Fruit fly (Drosophila melanogaster) whole organism, embryonic: Measurements from ENCODE around the gene CG14131.

Source experiments
- Adf1 ChIP-seq: fragments of 200-800 bp; sonication (Bioruptor generic); IDR thresholded peaks from 2 replicates; pipeline ENCODE4 v1.3.6; 2022; ENCODE audit warnings: missing biosample characterization, missing genetic modification characterization
- BEAF-32 ChIP-seq: fragments of 200-800 bp; sonication (Bioruptor generic); optimal IDR thresholded peaks from 3 replicates; lab custom pipeline; 2017; ENCODE audit warnings: missing biosample characterization, missing genetic modification characterization, mild to moderate bottlenecking, moderate library complexity, missing genetic modification reagents
- Blimp-1 ChIP-seq: fragments of 200-800 bp; sonication (Bioruptor generic); optimal IDR thresholded peaks from 3 replicates; lab custom pipeline; 2018; ENCODE audit warnings: missing biosample characterization, missing genetic modification characterization, mild to moderate bottlenecking, moderate library complexity, missing genetic modification reagents
- CG10267 ChIP-seq: fragments of 200-800 bp; sonication (Bioruptor generic); optimal IDR thresholded peaks from 2 replicates; lab custom pipeline; 2018; ENCODE audit warnings: missing biosample characterization, mild to moderate bottlenecking, missing genetic modification characterization, moderate library complexity
- CG10274 ChIP-seq: fragments of 200-800 bp; sonication (Bioruptor generic); optimal IDR thresholded peaks from 3 replicates; lab custom pipeline; 2017; ENCODE audit warnings: missing biosample characterization, mild to moderate bottlenecking, missing genetic modification characterization
- CG13287 ChIP-seq: fragments of 200-800 bp; sonication (Bioruptor generic); IDR thresholded peaks from 2 replicates; pipeline ENCODE4 v1.3.6; 2022; ENCODE audit warnings: missing biosample characterization, missing genetic modification characterization; ENCODE audit not compliant: partially characterized antibody
- CG17359 ChIP-seq: fragments of 200-800 bp; sonication (Bioruptor generic); optimal IDR thresholded peaks from 3 replicates; lab custom pipeline; 2018; ENCODE audit warnings: missing biosample characterization, mild to moderate bottlenecking, missing genetic modification characterization, moderate library complexity
- CG2120 ChIP-seq: fragments of 200-800 bp; sonication (Bioruptor generic); optimal IDR thresholded peaks from 3 replicates; lab custom pipeline; 2016; ENCODE audit warnings: missing biosample characterization, missing genetic modification characterization
- CG2875 ChIP-seq: fragments of 200-800 bp; sonication (Bioruptor generic); optimal IDR thresholded peaks from 2 replicates; lab custom pipeline; 2017; ENCODE audit warnings: missing biosample characterization, mild to moderate bottlenecking, missing genetic modification characterization, missing genetic modification reagents
- CG32532 ChIP-seq: fragments of 200-800 bp; sonication (Bioruptor generic); IDR thresholded peaks from 2 replicates; pipeline ENCODE4 v1.3.6; 2022; ENCODE audit warnings: missing biosample characterization, missing genetic modification characterization
- CG4730 ChIP-seq: fragments of 200-800 bp; sonication (Bioruptor generic); IDR thresholded peaks from 2 replicates; pipeline ENCODE4 v1.3.6; 2022; ENCODE audit warnings: missing biosample characterization, missing genetic modification characterization
- CG8281 ChIP-seq: fragments of 200-800 bp; sonication (Bioruptor generic); optimal IDR thresholded peaks from 2 replicates; lab custom pipeline; 2018; ENCODE audit warnings: missing biosample characterization, mild to moderate bottlenecking, missing genetic modification characterization, moderate library complexity
- Chrac-16 ChIP-seq: fragments of 200-800 bp; sonication (Bioruptor generic); optimal IDR thresholded peaks from 3 replicates; lab custom pipeline; 2016; ENCODE audit warnings: missing biosample characterization, missing genetic modification characterization
- CrebB ChIP-seq: fragments of 200-800 bp; sonication (Bioruptor generic); optimal IDR thresholded peaks from 3 replicates; lab custom pipeline; 2018; ENCODE audit warnings: missing biosample characterization, mild to moderate bottlenecking, missing genetic modification characterization
- Dp ChIP-seq: fragments of 200-800 bp; sonication (Bioruptor generic); optimal IDR thresholded peaks from 2 replicates; lab custom pipeline; 2018; ENCODE audit warnings: missing biosample characterization, mild to moderate bottlenecking, missing genetic modification characterization, moderate library complexity
- Dref ChIP-seq: fragments of 200-800 bp; sonication (Bioruptor generic); IDR thresholded peaks from 2 replicates; pipeline ENCODE4 v1.3.6; 2022; ENCODE audit warnings: missing biosample characterization, missing genetic modification characterization
- E2f1 ChIP-seq: fragments of 200-800 bp; sonication (Bioruptor generic); IDR thresholded peaks from 2 replicates; pipeline ENCODE4 v1.3.6; 2022; ENCODE audit warnings: missing biosample characterization, missing genetic modification characterization
- Ets97D ChIP-seq: fragments of 200-800 bp; sonication (Bioruptor generic); optimal IDR thresholded peaks from 3 replicates; lab custom pipeline; 2016; ENCODE audit warnings: missing biosample characterization, missing genetic modification characterization
- HLH3B ChIP-seq: fragments of 200-800 bp; sonication (Bioruptor generic); IDR thresholded peaks from 2 replicates; pipeline ENCODE4 v1.3.6; 2022; ENCODE audit warnings: missing biosample characterization, missing genetic modification characterization
- HLH54F ChIP-seq: fragments of 200-800 bp; sonication (Bioruptor generic); optimal IDR thresholded peaks from 3 replicates; lab custom pipeline; 2016; ENCODE audit warnings: missing biosample characterization, missing genetic modification characterization
- HLHmδ ChIP-seq: fragments of 200-800 bp; sonication (Bioruptor generic); optimal IDR thresholded peaks from 2 replicates; lab custom pipeline; 2018; ENCODE audit warnings: missing biosample characterization, mild to moderate bottlenecking, missing genetic modification characterization, moderate library complexity
- Hmx ChIP-seq: fragments of 200-800 bp; sonication (Bioruptor generic); optimal IDR thresholded peaks from 2 replicates; lab custom pipeline; 2016; ENCODE audit warnings: missing biosample characterization, missing genetic modification characterization
- Hr78 ChIP-seq, 2 experiments: fragments of 200-800 bp in 1 of 2; fragments of >200 bp in 1 of 2; sonication (Bioruptor generic) in 1 of 2; optimal IDR thresholded peaks; 2 replicates each; lab custom pipeline; 2017 to 2019; ENCODE audit warnings: missing biosample characterization in 2 of 2, missing genetic modification characterization in 2 of 2, mild to moderate bottlenecking in 1 of 2, moderate library complexity in 1 of 2
- MESR4 ChIP-seq: fragments of 200-800 bp; sonication (Bioruptor generic); optimal IDR thresholded peaks from 2 replicates; lab custom pipeline; 2018; ENCODE audit warnings: missing biosample characterization, mild to moderate bottlenecking, missing genetic modification characterization, moderate library complexity
- Myb ChIP-seq: fragments of 200-800 bp; sonication (Bioruptor generic); optimal IDR thresholded peaks from 2 replicates; lab custom pipeline; 2016; ENCODE audit warnings: missing biosample characterization, missing genetic modification characterization
- NC2β ChIP-seq: fragments of 200-800 bp; sonication (Bioruptor generic); optimal IDR thresholded peaks from 2 replicates; lab custom pipeline; 2016; ENCODE audit warnings: missing biosample characterization, missing genetic modification characterization
- NFAT ChIP-seq: fragments of 200-800 bp; sonication (Bioruptor generic); IDR thresholded peaks from 2 replicates; pipeline ENCODE4 v1.3.6; 2022; ENCODE audit warnings: missing biosample characterization, missing genetic modification characterization
- Oaz ChIP-seq: fragments of 200-800 bp; sonication (Bioruptor generic); IDR thresholded peaks from 2 replicates; pipeline ENCODE4 v1.3.6; 2022; ENCODE audit warnings: missing biosample characterization, missing genetic modification characterization
- Scr ChIP-seq: fragments of 200-800 bp; sonication (Bioruptor generic); IDR thresholded peaks from 2 replicates; pipeline ENCODE4 v1.3.6; 2022; ENCODE audit warnings: missing biosample characterization, missing genetic modification characterization; ENCODE audit not compliant: partially characterized antibody
- Sox102F ChIP-seq: fragments of 200-800 bp; sonication (Bioruptor generic); optimal IDR thresholded peaks from 2 replicates; lab custom pipeline; 2018; ENCODE audit warnings: missing biosample characterization, mild to moderate bottlenecking, missing genetic modification characterization, moderate library complexity
- Stat92E ChIP-seq, 3 experiments: fragments of >200 bp in 2 of 3; fragments of 200-800 bp in 1 of 3; sonication (Bioruptor generic) in 1 of 3; optimal IDR thresholded peaks; 2 replicates each; lab custom pipeline; 2017 to 2019; ENCODE audit warnings: missing biosample characterization in 3 of 3, missing genetic modification characterization in 3 of 3, mild to moderate bottlenecking in 1 of 3, moderate library complexity in 1 of 3
- Trl ChIP-seq, 3 experiments: fragments of >200 bp in 2 of 3; fragments of 200-800 bp in 1 of 3; sonication (Bioruptor generic) in 1 of 3; optimal IDR thresholded peaks; 2 replicates in 1 of 3; 3 replicates in 2 of 3; lab custom pipeline; 2016 to 2017; ENCODE audit warnings: missing biosample characterization in 1 of 3, missing genetic modification characterization in 1 of 3
- ap ChIP-seq: fragments of 200-800 bp; sonication (Bioruptor generic); IDR thresholded peaks from 2 replicates; pipeline ENCODE4 v1.3.6; 2022; ENCODE audit warnings: missing biosample characterization, missing genetic modification characterization
- ara ChIP-seq: fragments of 200-800 bp; sonication (Bioruptor generic); IDR thresholded peaks from 2 replicates; pipeline ENCODE4 v1.3.6; 2022; ENCODE audit warnings: missing biosample characterization, missing genetic modification characterization
- ash1 ChIP-seq: fragments of 200-800 bp; sonication (Bioruptor generic); optimal IDR thresholded peaks from 2 replicates; lab custom pipeline; 2018; ENCODE audit warnings: missing biosample characterization, mild to moderate bottlenecking, missing genetic modification characterization
- br ChIP-seq: fragments of >200 bp; optimal IDR thresholded peaks from 2 replicates; lab custom pipeline; 2017
- da ChIP-seq: fragments of 200-800 bp; sonication (Bioruptor generic); optimal IDR thresholded peaks from 2 replicates; lab custom pipeline; 2016; ENCODE audit warnings: missing biosample characterization, missing genetic modification characterization
- ftz-f1 ChIP-seq: fragments of 200-800 bp; sonication (Bioruptor generic); optimal IDR thresholded peaks from 2 replicates; lab custom pipeline; 2016; ENCODE audit warnings: missing biosample characterization, missing genetic modification characterization
- hth ChIP-seq: fragments of >200 bp; optimal IDR thresholded peaks from 2 replicates; lab custom pipeline; 2017; ENCODE audit warnings: inconsistent platforms
- ind ChIP-seq: fragments of 200-800 bp; sonication (Bioruptor generic); optimal IDR thresholded peaks from 3 replicates; lab custom pipeline; 2016; ENCODE audit warnings: missing biosample characterization, missing genetic modification characterization
- klu ChIP-seq: fragments of 200-800 bp; sonication (Bioruptor generic); IDR thresholded peaks from 2 replicates; pipeline ENCODE4 v1.3.6; 2022; ENCODE audit warnings: missing biosample characterization, missing genetic modification characterization
- psq ChIP-seq: fragments of 200-800 bp; sonication (Bioruptor generic); optimal IDR thresholded peaks from 2 replicates; lab custom pipeline; 2017; ENCODE audit warnings: missing biosample characterization, missing genetic modification characterization
- pzg ChIP-seq: fragments of 200-800 bp; sonication (Bioruptor generic); optimal IDR thresholded peaks from 3 replicates; lab custom pipeline; 2018; ENCODE audit warnings: missing biosample characterization, mild to moderate bottlenecking, missing genetic modification characterization, moderate library complexity
- scrt ChIP-seq: fragments of 200-800 bp; sonication (Bioruptor generic); optimal IDR thresholded peaks from 2 replicates; lab custom pipeline; 2018; ENCODE audit warnings: missing biosample characterization, mild to moderate bottlenecking, missing genetic modification characterization, moderate library complexity
- tap ChIP-seq: fragments of 200-800 bp; optimal IDR thresholded peaks from 3 replicates; lab custom pipeline; 2019; ENCODE audit warnings: missing biosample characterization, mild to moderate bottlenecking, missing genetic modification characterization, moderate library complexity
- tio ChIP-seq: fragments of 200-800 bp; sonication (Bioruptor generic); optimal IDR thresholded peaks from 2 replicates; lab custom pipeline; 2017; ENCODE audit warnings: missing biosample characterization, missing genetic modification characterization, inconsistent platforms
- trem ChIP-seq: fragments of 200-800 bp; optimal IDR thresholded peaks from 3 replicates; lab custom pipeline; 2019; ENCODE audit warnings: missing biosample characterization, mild to moderate bottlenecking, missing genetic modification characterization, moderate library complexity
- vvl ChIP-seq: fragments of 200-800 bp; sonication (Bioruptor generic); IDR thresholded peaks from 2 replicates; pipeline ENCODE4 v1.3.6; 2022; ENCODE audit warnings: missing biosample characterization, missing genetic modification characterization
- wor ChIP-seq: fragments of 200-800 bp; sonication (Bioruptor generic); IDR thresholded peaks from 2 replicates; pipeline ENCODE4 v1.3.6; 2022; ENCODE audit warnings: missing biosample characterization, missing genetic modification characterization

The CG14131 gene

DNA sequence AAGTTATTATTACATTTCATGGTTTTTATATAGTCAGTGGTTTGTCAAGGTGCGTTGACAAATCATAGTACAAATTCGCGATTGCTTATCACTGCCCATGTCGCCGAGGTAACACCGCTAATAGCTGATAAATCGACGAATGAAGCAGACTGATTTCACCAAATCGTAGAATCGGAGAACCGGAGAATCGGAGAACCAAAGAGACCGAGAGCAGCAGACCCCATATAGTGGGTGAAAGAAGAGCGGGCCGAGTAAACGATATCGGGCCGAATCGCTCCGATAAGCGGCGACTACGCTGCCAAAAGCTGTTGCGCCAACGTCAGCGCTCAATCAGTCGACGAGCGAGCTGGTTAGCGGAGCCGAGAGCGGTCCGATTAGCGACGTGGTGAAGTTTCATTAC, at the start of gene CG14131 (continued):
- no peak for TF ChIP-seq NC2β (GFP tag; lab: Kevin White, UChicago)
- TF ChIP-seq CG10274 (GFP tag; lab: Kevin White, UChicago): no peak
- peak; percentile 74 for TF ChIP-seq Adf1 (GFP tag; lab: Robert Waterston, UW)
- TF ChIP-seq CG8281 (tag; lab: Kevin White, UChicago): no peak

DNA sequence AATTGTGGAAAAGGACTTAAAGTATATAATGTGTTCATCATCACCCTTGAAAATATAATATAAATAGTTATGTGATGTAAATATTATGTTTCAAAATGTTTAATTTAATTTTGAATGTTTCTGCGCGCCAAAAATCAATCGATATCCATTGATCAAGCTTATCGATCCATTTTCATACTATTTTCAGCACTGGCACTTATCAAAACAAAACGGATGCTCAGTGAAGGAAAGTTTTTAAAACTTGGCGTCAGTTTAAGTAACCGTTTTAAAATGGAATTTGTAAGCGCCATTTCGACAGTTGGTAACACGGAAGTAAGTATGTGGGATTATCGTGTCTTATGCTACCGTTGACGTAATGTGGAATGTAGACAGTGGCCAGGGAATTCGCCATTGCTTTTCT, 48.7 kb upstream of the CG14131 start, which contains the start of gene sunn:
Gene sunn (plus strand): TSS at position 202 of the 400 bp plus-strand sequence.
- peak; percentile 3 for TF ChIP-seq Myb (GFP tag; lab: Kevin White, UChicago)
- peak; percentile 65 for TF ChIP-seq Dp (GFP tag; lab: Kevin White, UChicago)
- no peak for TF ChIP-seq ara (GFP tag; lab: Robert Waterston, UW)
- TF ChIP-seq CG4730 (GFP tag; lab: Robert Waterston, UW): no peak
- no peak for TF ChIP-seq E2f1
- no peak for TF ChIP-seq scrt (GFP tag; lab: Kevin White, UChicago)
- TF ChIP-seq CG10267 (tag; lab: Kevin White, UChicago): peak; percentile 73
- no peak for TF ChIP-seq tio (GFP tag; lab: Kevin White, UChicago)
- TF ChIP-seq Scr (GFP tag; lab: Robert Waterston, UW): no peak
- no peak for TF ChIP-seq Trl (optimal IDR thresholded peaks at IDR 0.05; lab: Kevin White, UChicago)
- TF ChIP-seq Trl (GFP tag; optimal IDR thresholded peaks at IDR 0.05; lab: Kevin White, UChicago): no peak
- peak; percentile 20 for TF ChIP-seq Ets97D (GFP tag; lab: Kevin White, UChicago)
- no peak for TF ChIP-seq HLHmδ (GFP tag; lab: Kevin White, UChicago)
- peak; percentile 59 for TF ChIP-seq Dref (GFP tag; lab: Robert Waterston, UW)
- TF ChIP-seq klu (GFP tag; lab: Robert Waterston, UW): no peak
- no peak for TF ChIP-seq br (lab: Kevin White, UChicago)
- no peak for TF ChIP-seq CG32532 (GFP tag; lab: Robert Waterston, UW)
- TF ChIP-seq Chrac-16: no peak
- TF ChIP-seq trem (tag; lab: Kevin White, UChicago): no peak
- TF ChIP-seq wor (GFP tag; lab: Robert Waterston, UW): no peak
- TF ChIP-seq BEAF-32 (GFP tag; lab: Kevin White, UChicago): peak; percentile 10
- no peak for TF ChIP-seq psq (GFP tag; lab: Kevin White, UChicago)
- TF ChIP-seq Hr78 (GFP tag; optimal IDR thresholded peaks at IDR 0.05; lab: Kevin White, UChicago): peak in 1 of 2 experiments; percentile 80
- TF ChIP-seq tap (tag; lab: Kevin White, UChicago): no peak
- TF ChIP-seq HLH3B (GFP tag; lab: Robert Waterston, UW): no peak
- TF ChIP-seq ap (GFP tag; lab: Robert Waterston, UW): no peak
- no peak for TF ChIP-seq NFAT
- no peak for TF ChIP-seq vvl (GFP tag; lab: Robert Waterston, UW)
- no peak for TF ChIP-seq Sox102F (GFP tag; lab: Kevin White, UChicago)
- TF ChIP-seq CG8281 (tag; lab: Kevin White, UChicago): no peak
- TF ChIP-seq Stat92E (GFP tag; optimal IDR thresholded peaks at IDR 0.05; lab: Kevin White, UChicago): no peak
- TF ChIP-seq CG17359 (tag; lab: Kevin White, UChicago): no peak
- TF ChIP-seq da (GFP tag; lab: Kevin White, UChicago): no peak
- TF ChIP-seq Hmx (GFP tag; lab: Kevin White, UChicago): no peak
- no peak for TF ChIP-seq CG10274 (GFP tag; lab: Kevin White, UChicago)
- no peak for TF ChIP-seq CG2120 (GFP tag; lab: Kevin White, UChicago)
- no peak for TF ChIP-seq CrebB (tag; lab: Kevin White, UChicago)
- TF ChIP-seq ash1 (GFP tag; lab: Kevin White, UChicago): no peak
- TF ChIP-seq Oaz (GFP tag; lab: Robert Waterston, UW): no peak
- no peak for TF ChIP-seq CG13287 (GFP tag; lab: Robert Waterston, UW)
- TF ChIP-seq MESR4: no peak
- no peak for TF ChIP-seq HLH54F (GFP tag; lab: Kevin White, UChicago)
- TF ChIP-seq ftz-f1 (GFP tag; lab: Kevin White, UChicago): no peak
- TF ChIP-seq CG2875 (GFP tag; lab: Kevin White, UChicago): no peak
- no peak for TF ChIP-seq ind (GFP tag; lab: Kevin White, UChicago)
- no peak for TF ChIP-seq Blimp-1 (GFP tag; lab: Kevin White, UChicago)
- TF ChIP-seq pzg (GFP tag; lab: Kevin White, UChicago): peak; percentile 1
- TF ChIP-seq hth (lab: Kevin White, UChicago): no peak
